In genomic region chrII:10982017-10982416, ce11 we compare ENCODE assay signal across 1 worm cellular context.
TF ChIP-seq lines count a peak whose summit lies in the region.

No protein-coding gene starts in this region.

TF ChIP-seq in whole organism, L1 larva, 84 proteins besides CTCF, POLR2A, EP300 and RAD21 (continued from another document):
- no peak for TF ChIP-seq lin-13 (GFP tag; optimal IDR thresholded peaks at IDR 0.05; lab: Kevin White, UChicago)
- TF ChIP-seq lin-39 (tag; optimal IDR thresholded peaks at IDR 0.05; lab: Kevin White, UChicago): peak; percentile 38
- peak; percentile 55 for TF ChIP-seq nhr-71 (tag; optimal IDR thresholded peaks at IDR 0.05; lab: Kevin White, UChicago)
- peak; percentile 5 for TF ChIP-seq snu-23 (GFP tag; optimal IDR thresholded peaks at IDR 0.05; lab: Kevin White, UChicago)
- no peak for TF ChIP-seq xbp-1 (tag; optimal IDR thresholded peaks at IDR 0.05; lab: Kevin White, UChicago)
- no peak for TF ChIP-seq F16B12.6 (tag; optimal IDR thresholded peaks at IDR 0.05; lab: Kevin White, UChicago)
- no peak for TF ChIP-seq nhr-237 (tag; optimal IDR thresholded peaks at IDR 0.05; lab: Kevin White, UChicago)
- TF ChIP-seq jun-1 (tag; optimal IDR thresholded peaks at IDR 0.05; lab: Kevin White, UChicago): no peak
